ENCODE assay signal across 1 fruit fly cellular context in the genomic region with DNA sequence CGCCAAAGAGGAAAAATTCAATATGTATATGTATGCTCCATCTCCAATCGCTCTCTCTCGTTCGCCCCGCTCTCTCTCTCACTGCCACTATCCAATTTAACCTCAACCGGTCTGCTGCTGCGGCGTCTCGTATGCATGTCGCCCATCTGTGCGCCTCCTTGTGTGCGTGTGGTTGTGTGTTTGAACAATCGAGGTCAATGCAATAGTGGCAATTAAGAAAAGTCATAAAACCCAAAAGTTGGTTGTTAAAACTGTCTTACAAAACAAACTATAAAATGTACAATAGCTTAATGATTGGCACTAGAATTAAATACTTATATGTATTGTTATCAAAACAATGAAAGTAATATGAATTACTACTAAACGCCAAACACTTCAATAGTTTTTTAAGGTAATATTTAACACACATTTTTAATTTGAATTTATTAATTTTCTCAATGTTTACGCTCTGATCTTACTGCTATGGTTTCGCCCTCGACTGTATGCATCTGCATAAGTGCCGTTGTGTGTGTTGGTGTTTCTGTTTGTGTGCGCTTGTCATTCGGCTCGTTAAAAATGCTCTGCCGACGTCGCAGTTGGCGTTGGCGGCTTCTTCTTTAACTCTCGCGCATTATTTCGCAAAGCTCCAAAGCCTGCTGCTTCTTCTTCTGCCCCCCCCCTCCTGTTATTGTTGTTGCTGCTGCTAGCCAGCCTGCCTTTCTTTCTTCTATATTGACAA.
TF ChIP-seq lines count a peak whose summit lies in the region.

No protein-coding gene starts in this region.

TF ChIP-seq in whole organism, embryonic, 481 proteins besides CTCF, POLR2A, EP300 and RAD21 (continued from another document and continues in another):
- TF ChIP-seq sna (GFP tag; IDR thresholded peaks at IDR 0.05; lab: Robert Waterston, UW; ENCODE audit: partially characterized antibody) (no peak), Drgx (GFP tag; IDR thresholded peaks at IDR 0.05; lab: Robert Waterston, UW) (peak; percentile 97), pfk (GFP tag; optimal IDR thresholded peaks at IDR 0.05; lab: Kevin White, UChicago) (peak; percentile 48), Fer1 (GFP tag; optimal IDR thresholded peaks at IDR 0.05; lab: Kevin White, UChicago) (peak; percentile 97), fru (optimal IDR thresholded peaks at IDR 0.05; lab: Kevin White, UChicago) (no peak), Camta (GFP tag; optimal IDR thresholded peaks at IDR 0.05; lab: Kevin White, UChicago) (peak; percentile 90), ash1 (GFP tag; optimal IDR thresholded peaks at IDR 0.05; lab: Kevin White, UChicago) (peak; percentile 66), CG13624 (GFP tag; optimal IDR thresholded peaks at IDR 0.05; lab: Kevin White, UChicago) (peak; percentile 83), CG10321 (GFP tag; IDR thresholded peaks at IDR 0.05; lab: Robert Waterston, UW) (peak; percentile 59; the same call in 1 of the 2 replicates), twi (tag; optimal IDR thresholded peaks at IDR 0.05; lab: Kevin White, UChicago) (peak; percentile 99), CG1529 (GFP tag; optimal IDR thresholded peaks at IDR 0.05; lab: Kevin White, UChicago) (peak; percentile 97), CG2120 (GFP tag; optimal IDR thresholded peaks at IDR 0.05; lab: Kevin White, UChicago) (peak; percentile 88), trh (GFP tag; optimal IDR thresholded peaks at IDR 0.05; lab: Kevin White, UChicago) (peak; percentile 90), Six4 (GFP tag; optimal IDR thresholded peaks at IDR 0.05; lab: Kevin White, UChicago) (peak; percentile 96), CG8281 (tag; optimal IDR thresholded peaks at IDR 0.05; lab: Kevin White, UChicago) (peak; percentile 90), tx (GFP tag; optimal IDR thresholded peaks at IDR 0.05; lab: Kevin White, UChicago) (peak; percentile 67), CG18764 (GFP tag; optimal IDR thresholded peaks at IDR 0.05; lab: Kevin White, UChicago) (peak; percentile 91), CG14441 (GFP tag; IDR thresholded peaks at IDR 0.05; lab: Robert Waterston, UW) (peak; percentile 85), nerfin-1 (tag; optimal IDR thresholded peaks at IDR 0.05; lab: Kevin White, UChicago) (peak; percentile 98), aop (GFP tag; IDR thresholded peaks at IDR 0.05; lab: Robert Waterston, UW) (peak; percentile 82), CG7271 (tag; optimal IDR thresholded peaks at IDR 0.05; lab: Kevin White, UChicago) (peak; percentile 90), Ets65A (GFP tag; lab: Kevin White, UChicago) (peak; percentile 95), stwl (tag; optimal IDR thresholded peaks at IDR 0.05; lab: Kevin White, UChicago) (peak; percentile 65), bsh (GFP tag; optimal IDR thresholded peaks at IDR 0.05; lab: Kevin White, UChicago) (peak; percentile 96 to 97), vvl (GFP tag; IDR thresholded peaks at IDR 0.05; lab: Robert Waterston, UW) (peak; percentile 96), CoRest (tag; optimal IDR thresholded peaks at IDR 0.05; lab: Kevin White, UChicago) (peak; percentile 99), chn (GFP tag; optimal IDR thresholded peaks at IDR 0.05; lab: Kevin White, UChicago) (peak; percentile 89), CG9876 (GFP tag; optimal IDR thresholded peaks at IDR 0.05; lab: Kevin White, UChicago) (peak; percentile 44), klu (GFP tag; IDR thresholded peaks at IDR 0.05; lab: Robert Waterston, UW) (peak; percentile 87), org-1 (GFP tag; optimal IDR thresholded peaks at IDR 0.05; lab: Kevin White, UChicago) (peak; percentile 98), MBD-R2 (GFP tag; IDR thresholded peaks at IDR 0.05; lab: Robert Waterston, UW) (peak; percentile 66; the same call in 1 of the 2 replicates), Blimp-1 (GFP tag; optimal IDR thresholded peaks at IDR 0.05; lab: Kevin White, UChicago) (peak; percentile 96), Gug (GFP tag; IDR thresholded peaks at IDR 0.05; lab: Robert Waterston, UW) (peak; percentile 79), chif (GFP tag; optimal IDR thresholded peaks at IDR 0.05; lab: Kevin White, UChicago) (peak; percentile 88 to 92), CG7372 (GFP tag; IDR thresholded peaks at IDR 0.05; lab: Robert Waterston, UW) (peak; percentile 90), Antp (GFP tag; optimal IDR thresholded peaks at IDR 0.05; lab: Kevin White, UChicago) (peak; percentile 64), CG8478 (optimal IDR thresholded peaks at IDR 0.05; lab: Kevin White, UChicago) (peak; percentile 72), insv (GFP tag; optimal IDR thresholded peaks at IDR 0.05; lab: Kevin White, UChicago) (peak in 1 of 2 experiments; percentile 83), sr (GFP tag; IDR thresholded peaks at IDR 0.05; lab: Robert Waterston, UW) (no peak), CG17912 (GFP tag; optimal IDR thresholded peaks at IDR 0.05; lab: Kevin White, UChicago) (peak; percentile 87), knrl (GFP tag; IDR thresholded peaks at IDR 0.05; lab: Robert Waterston, UW; ENCODE audit: partially characterized antibody) (no peak), CG2678 (tag; optimal IDR thresholded peaks at IDR 0.05; lab: Kevin White, UChicago) (peak; percentile 99), Neu2 (GFP tag; optimal IDR thresholded peaks at IDR 0.05; lab: Kevin White, UChicago; ENCODE audit: borderline replicate concordance) (peak; percentile 71), dpn (GFP tag; optimal IDR thresholded peaks at IDR 0.05; lab: Kevin White, UChicago) (peak; percentile 86 to 95), ci (GFP tag; IDR thresholded peaks at IDR 0.05; lab: Robert Waterston, UW) (peak; percentile 88), CG8765 (GFP tag; IDR thresholded peaks at IDR 0.05; lab: Robert Waterston, UW) (peak; percentile 81), Mes4 (GFP tag; optimal IDR thresholded peaks at IDR 0.05; lab: Kevin White, UChicago) (peak; percentile 84), Dp (GFP tag; optimal IDR thresholded peaks at IDR 0.05; lab: Kevin White, UChicago) (peak; percentile 22), H2.0 (GFP tag; IDR thresholded peaks at IDR 0.05; lab: Robert Waterston, UW) (peak; percentile 88), hb (GFP tag; IDR thresholded peaks at IDR 0.05; lab: Robert Waterston, UW; ENCODE audit: partially characterized antibody) (no peak), tll (GFP tag; optimal IDR thresholded peaks at IDR 0.05; lab: Kevin White, UChicago) (peak in 1 of 2 experiments; percentile 91), prd (optimal IDR thresholded peaks at IDR 0.05; lab: Kevin White, UChicago) (no peak), prd (GFP tag; IDR thresholded peaks at IDR 0.05; lab: Robert Waterston, UW) (peak; percentile 94), CG1603 (tag; optimal IDR thresholded peaks at IDR 0.05; lab: Kevin White, UChicago) (peak; percentile 91), CG3726 (GFP tag; IDR thresholded peaks at IDR 0.05; lab: Robert Waterston, UW) (peak; percentile 83; the same call in 1 of the 3 replicates), yki (optimal IDR thresholded peaks at IDR 0.05; lab: Kevin White, UChicago) (peak; percentile 58), mam (GFP tag; optimal IDR thresholded peaks at IDR 0.05; lab: Kevin White, UChicago) (peak; percentile 76), Lhr (GFP tag; optimal IDR thresholded peaks at IDR 0.05; lab: Kevin White, UChicago) (peak; percentile 96), CG2712 (tag; optimal IDR thresholded peaks at IDR 0.05; lab: Kevin White, UChicago) (peak; percentile 99), CG18476 (GFP tag; optimal IDR thresholded peaks at IDR 0.05; lab: Kevin White, UChicago) (peak; percentile 95), Hey (tag; optimal IDR thresholded peaks at IDR 0.05; lab: Kevin White, UChicago) (peak; percentile 82), CG7928 (GFP tag; optimal IDR thresholded peaks at IDR 0.05; lab: Kevin White, UChicago) (peak; percentile 75), CG6791 (GFP tag; IDR thresholded peaks at IDR 0.05; lab: Robert Waterston, UW; ENCODE audit: partially characterized antibody) (no peak), CG9727 (GFP tag; optimal IDR thresholded peaks at IDR 0.05; lab: Kevin White, UChicago) (peak; percentile 99), tap (tag; optimal IDR thresholded peaks at IDR 0.05; lab: Kevin White, UChicago) (peak; percentile 98), CG10654 (GFP tag; optimal IDR thresholded peaks at IDR 0.05; lab: Kevin White, UChicago) (peak; percentile 89), luna (GFP tag; optimal IDR thresholded peaks at IDR 0.05; lab: Kevin White, UChicago) (peak; percentile 54), CG8290 (GFP tag; optimal IDR thresholded peaks at IDR 0.05; lab: Kevin White, UChicago) (peak; percentile 94), CG8290 (tag; optimal IDR thresholded peaks at IDR 0.05; lab: Kevin White, UChicago) (peak; percentile 85 to 96), Adf1 (GFP tag; IDR thresholded peaks at IDR 0.05; lab: Robert Waterston, UW) (peak; percentile 85), corto (GFP tag; optimal IDR thresholded peaks at IDR 0.05; lab: Kevin White, UChicago) (peak; percentile 94), Pdp1 (GFP tag; optimal IDR thresholded peaks at IDR 0.05; lab: Kevin White, UChicago) (peak; percentile 88 to 94), BEAF-32 (GFP tag; optimal IDR thresholded peaks at IDR 0.05; lab: Kevin White, UChicago) (peak; percentile 21), CG1602 (GFP tag; optimal IDR thresholded peaks at IDR 0.05; lab: Kevin White, UChicago) (peak; percentile 96), Bdp1 (GFP tag; optimal IDR thresholded peaks at IDR 0.05; lab: Kevin White, UChicago) (peak; percentile 72), CG32767 (GFP tag; IDR thresholded peaks at IDR 0.05; lab: Robert Waterston, UW) (peak; percentile 93), Hmr (GFP tag; optimal IDR thresholded peaks at IDR 0.05; lab: Kevin White, UChicago) (peak; percentile 98), Spps (tag; optimal IDR thresholded peaks at IDR 0.05; lab: Kevin White, UChicago) (peak; percentile 97), en (GFP tag; optimal IDR thresholded peaks at IDR 0.05; lab: Kevin White, UChicago) (peak; percentile 67), PHDP (tag; optimal IDR thresholded peaks at IDR 0.05; lab: Kevin White, UChicago) (peak; percentile 97), E2f2 (GFP tag; IDR thresholded peaks at IDR 0.05; lab: Robert Waterston, UW) (peak; percentile 75), Side (GFP tag; optimal IDR thresholded peaks at IDR 0.05; lab: Kevin White, UChicago) (peak; percentile 92), CG15479 (GFP tag; optimal IDR thresholded peaks at IDR 0.05; lab: Kevin White, UChicago) (peak; percentile 83), CG2889 (GFP tag; IDR thresholded peaks at IDR 0.05; lab: Robert Waterston, UW) (peak; percentile 84), CG9932 (GFP tag; IDR thresholded peaks at IDR 0.05; lab: Robert Waterston, UW) (peak; percentile 79), maf-S (GFP tag; optimal IDR thresholded peaks at IDR 0.05; lab: Kevin White, UChicago) (peak; percentile 78), CG9797 (GFP tag; optimal IDR thresholded peaks at IDR 0.05; lab: Kevin White, UChicago) (peak; percentile 29), Mrtf (GFP tag; IDR thresholded peaks at IDR 0.05; lab: Robert Waterston, UW) (peak; percentile 85), Abd-B (GFP tag; optimal IDR thresholded peaks at IDR 0.05; lab: Kevin White, UChicago) (peak; percentile 98), CG7745 (tag; optimal IDR thresholded peaks at IDR 0.05; lab: Kevin White, UChicago) (peak; percentile 59), CG1233 (GFP tag; optimal IDR thresholded peaks at IDR 0.05; lab: Kevin White, UChicago) (peak; percentile 98), CG34224 (GFP tag; IDR thresholded peaks at IDR 0.05; lab: Robert Waterston, UW; ENCODE audit: partially characterized antibody) (no peak), CG6654 (GFP tag; optimal IDR thresholded peaks at IDR 0.05; lab: Kevin White, UChicago) (peak; percentile 82), CkIIα-i1 (GFP tag; IDR thresholded peaks at IDR 0.05; lab: Robert Waterston, UW) (no peak), otp (GFP tag; IDR thresholded peaks at IDR 0.05; lab: Robert Waterston, UW) (peak; percentile 83), CG18619 (GFP tag; optimal IDR thresholded peaks at IDR 0.05; lab: Kevin White, UChicago) (peak; percentile 98), chm (GFP tag; IDR thresholded peaks at IDR 0.05; lab: Robert Waterston, UW) (peak; percentile 88), CG4424 (GFP tag; optimal IDR thresholded peaks at IDR 0.05; lab: Kevin White, UChicago) (peak; percentile 96), Poxn (GFP tag; IDR thresholded peaks at IDR 0.05; lab: Robert Waterston, UW) (peak; percentile 55; the same call in 1 of the 2 replicates), CG13775 (GFP tag; optimal IDR thresholded peaks at IDR 0.05; lab: Kevin White, UChicago) (peak; percentile 98), lola (GFP tag; optimal IDR thresholded peaks at IDR 0.05; lab: Kevin White, UChicago) (peak in 1 of 3 experiments; percentile 99), nerfin-2 (GFP tag; IDR thresholded peaks at IDR 0.05; lab: Robert Waterston, UW; ENCODE audit: partially characterized antibody) (no peak), sens-2 (GFP tag; IDR thresholded peaks at IDR 0.05; lab: Robert Waterston, UW) (peak; percentile 64), CG4617 (GFP tag; optimal IDR thresholded peaks at IDR 0.05; lab: Kevin White, UChicago; ENCODE audit: borderline replicate concordance) (peak; percentile 74), Xbp1 (GFP tag; optimal IDR thresholded peaks at IDR 0.05; lab: Kevin White, UChicago) (peak; percentile 95), CG11456 (GFP tag; IDR thresholded peaks at IDR 0.05; lab: Robert Waterston, UW) (peak; percentile 81), Bgb (GFP tag; IDR thresholded peaks at IDR 0.05; lab: Robert Waterston, UW; ENCODE audit: partially characterized antibody) (no peak), Rfx (GFP tag; IDR thresholded peaks at IDR 0.05; lab: Robert Waterston, UW) (peak; percentile 89), CG11398 (GFP tag; optimal IDR thresholded peaks at IDR 0.05; lab: Kevin White, UChicago) (peak; percentile 66), gsb (GFP tag; IDR thresholded peaks at IDR 0.05; lab: Robert Waterston, UW) (peak; percentile 81), pb (GFP tag; optimal IDR thresholded peaks at IDR 0.05; lab: Kevin White, UChicago) (peak; percentile 87), CG6765 (GFP tag; optimal IDR thresholded peaks at IDR 0.05; lab: Kevin White, UChicago) (peak; percentile 96), sob (GFP tag; IDR thresholded peaks at IDR 0.05; lab: Robert Waterston, UW) (peak; percentile 85; the same call in 1 of the 2 replicates), ham (GFP tag; IDR thresholded peaks at IDR 0.05; lab: Robert Waterston, UW) (peak; percentile 38; the same call in 1 of the 2 replicates), CG11247 (GFP tag; IDR thresholded peaks at IDR 0.05; lab: Robert Waterston, UW) (no peak; the same call in none of the 2 replicates), CG11723 (GFP tag; optimal IDR thresholded peaks at IDR 0.05; lab: Kevin White, UChicago) (peak; percentile 97), Sox102F (GFP tag; optimal IDR thresholded peaks at IDR 0.05; lab: Kevin White, UChicago) (peak; percentile 97), Ravus (GFP tag; IDR thresholded peaks at IDR 0.05; lab: Robert Waterston, UW) (peak; percentile 65), Stat92E (GFP tag; optimal IDR thresholded peaks at IDR 0.05; lab: Kevin White, UChicago) (peak in 2 of 3 experiments; percentile 73 to 98), YL-1 (GFP tag; optimal IDR thresholded peaks at IDR 0.05; lab: Kevin White, UChicago) (peak; percentile 95)
